Worm (Caenorhabditis elegans): Measurements from ENCODE around the gene ZK546.4.
"Not testable (repeated sequence)": the region's sequence is repeated elsewhere in the genome, so short reads cannot be mapped to it uniquely, and the experiment has no call there.

DNA sequence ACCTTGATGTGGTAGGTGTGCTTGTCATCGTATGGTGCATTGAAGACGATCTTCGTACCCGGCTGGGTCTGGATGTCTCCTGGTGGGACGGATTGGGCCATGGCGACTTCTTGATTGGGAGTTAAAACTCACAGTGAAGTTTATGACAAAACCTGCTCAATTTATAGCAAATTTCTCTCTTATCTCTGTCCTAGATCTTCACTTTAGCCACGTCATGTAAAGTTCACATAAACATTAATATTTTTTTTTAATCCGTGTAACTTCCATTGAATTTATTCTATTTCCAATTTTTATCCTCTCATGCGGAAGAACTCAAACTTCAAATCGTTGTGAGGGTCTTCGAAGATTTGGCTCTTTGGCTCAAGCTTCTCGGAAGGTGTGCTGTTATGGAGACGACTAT, 21.4 kb upstream of the ZK546.4 start, which contains the start of gene msp-31:
- TF ChIP-seq nhr-28 (tag; optimal IDR thresholded peaks at IDR 0.05); elt-3 (tag; optimal IDR thresholded peaks at IDR 0.05); egl-27 (tag; optimal IDR thresholded peaks at IDR 0.05); ama-1 (optimal IDR thresholded peaks at IDR 0.05): not testable (repeated sequence)
